Worm (Caenorhabditis elegans) whole organism, L4 larva: ENCODE data around the gene ZK488.6.

Experiments used
- ama-1 ChIP-seq: fragments of 150-350 bp; optimal IDR thresholded peaks from 2 replicates; lab custom pipeline; 2014; ENCODE audit warnings: inconsistent platforms, mixed read lengths
- egl-43 ChIP-seq: fragments of 200-800 bp; sonication (Bioruptor generic); IDR thresholded peaks from 2 replicates; pipeline ENCODE4 v1.3.6; 2022; ENCODE audit warnings: missing genetic modification reagents, missing genetic modification characterization, missing compliant biosample characterization
- fkh-10 ChIP-seq: fragments of 150-350 bp; optimal IDR thresholded peaks from 2 replicates; lab custom pipeline; 2014; ENCODE audit warnings: missing biosample characterization, missing genetic modification reagents, missing genetic modification characterization
- nhr-6 ChIP-seq: fragments of 150-350 bp; optimal IDR thresholded peaks from 2 replicates; lab custom pipeline; 2014; ENCODE audit warnings: missing biosample characterization, missing genetic modification characterization
- pha-4 ChIP-seq, 2 experiments: fragments of 150-350 bp in 1 of 2; fragments of 200-800 bp in 1 of 2; sonication (Bioruptor generic) in 1 of 2; IDR thresholded peaks in 1 of 2; optimal IDR thresholded peaks in 1 of 2; 2 replicates each; pipeline versions ENCODE4 v1.3.6 to Lab custom; 2014 to 2022; ENCODE audit warnings: missing genetic modification characterization in 2 of 2, missing genetic modification reagents in 2 of 2, missing biosample characterization in 1 of 2, missing compliant biosample characterization in 1 of 2
- tra-1 ChIP-seq: fragments of 200-800 bp; sonication (Bioruptor generic); IDR thresholded peaks from 2 replicates; pipeline ENCODE4 v1.3.6; 2022; ENCODE audit warnings: missing genetic modification reagents, missing genetic modification characterization, missing compliant biosample characterization
- unc-130 ChIP-seq: sonication (generic microtip); optimal IDR thresholded peaks from 2 replicates; lab custom pipeline; 2016; ENCODE audit warnings: missing genetic modification reagents, missing genetic modification characterization, missing compliant biosample characterization

DNA sequence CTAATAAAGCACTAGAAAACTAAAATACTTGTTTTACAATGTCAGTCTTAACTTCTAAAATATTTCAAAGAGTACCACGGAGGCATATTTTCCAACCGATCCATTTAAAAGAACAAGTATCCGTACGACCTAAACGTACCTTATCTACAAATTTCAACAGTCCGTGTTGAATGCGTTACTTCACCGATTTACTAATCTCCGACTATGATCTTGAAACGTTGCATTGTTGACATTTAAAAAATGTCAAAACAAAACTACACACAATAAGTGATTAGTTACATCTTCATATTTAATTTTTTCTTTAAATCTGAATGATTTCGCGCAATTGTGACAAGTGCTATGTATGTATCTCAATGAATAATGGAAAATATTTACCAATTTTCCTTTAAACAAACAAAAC lies 7.5 kb downstream of the ZK488.6 start:
- no peak for TF ChIP-seq unc-130 (GFP tag; lab: Kevin White, UChicago)
- TF ChIP-seq ama-1 (lab: Kevin White, UChicago): no peak
- no peak for TF ChIP-seq tra-1 (GFP tag; lab: Robert Waterston, UW)
- no peak for TF ChIP-seq egl-43 (GFP tag; lab: Robert Waterston, UW)
- TF ChIP-seq pha-4 (GFP tag; IDR thresholded peaks at IDR 0.05; lab: Robert Waterston, UW): no peak
- no peak for TF ChIP-seq pha-4 (tag; optimal IDR thresholded peaks at IDR 0.05; lab: Kevin White, UChicago)
- TF ChIP-seq nhr-6 (tag; lab: Kevin White, UChicago): no peak
- TF ChIP-seq fkh-10 (GFP tag; lab: Kevin White, UChicago): no peak
